Fruit fly (Drosophila melanogaster) whole organism: ENCODE data around the gene SCOT.

Experiments
- Dll ChIP-seq: fragments of >200 bp; optimal IDR thresholded peaks from 2 replicates; lab custom pipeline; 2017
- pan ChIP-seq: fragments of >200 bp; optimal IDR thresholded peaks from 2 replicates; lab custom pipeline; 2017
- usp ChIP-seq: fragments of >200 bp; optimal IDR thresholded peaks from 2 replicates; lab custom pipeline; 2017; ENCODE audit warnings: missing biosample characterization, missing genetic modification characterization, mixed read lengths

- TF ChIP-seq Dll (lab: Kevin White, UChicago), result no peak
- no peak for TF ChIP-seq pan
- TF ChIP-seq usp (GFP tag; lab: Kevin White, UChicago), result no peak
Measured at dm6 chr3L:1962964-1963363, at the start of gene SCOT.
